Worm (Caenorhabditis elegans) whole organism, L4 larva: ENCODE results near the gene ttll-4.
A peak's percentile ranks its signal among the peaks of the same experiment; 100 is the strongest.

Experiments used
- F10B5.3 ChIP-seq: sonication (generic microtip); optimal IDR thresholded peaks from 2 replicates; lab custom pipeline; 2016; ENCODE audit warnings: mild to moderate bottlenecking, missing genetic modification characterization, missing compliant biosample characterization
- F26F4.8 ChIP-seq: fragments of 200-800 bp; sonication (Bioruptor generic); conservative IDR thresholded peaks from 2 replicates; pipeline ENCODE4 v1.3.6; 2022; ENCODE audit warnings: missing genetic modification characterization, missing compliant biosample characterization
- ZK337.2 ChIP-seq: fragments of 200-800 bp; sonication (Bioruptor generic); IDR thresholded peaks from 2 replicates; pipeline ENCODE4 v1.3.6; 2022; ENCODE audit warnings: missing genetic modification reagents, missing genetic modification characterization, missing compliant biosample characterization
- aha-1 ChIP-seq: fragments of 150-350 bp; peaks from one replicate; lab custom pipeline; 2014; ENCODE audit warnings: missing biosample characterization, missing genetic modification characterization
- aly-2 ChIP-seq: sonication (generic microtip); optimal IDR thresholded peaks from 2 replicates; lab custom pipeline; 2018; ENCODE audit warnings: missing biosample characterization, missing genetic modification characterization
- arid-1 ChIP-seq: fragments of 200-800 bp; sonication (Bioruptor generic); conservative IDR thresholded peaks from 2 replicates; pipeline ENCODE4 v1.3.6; 2022; ENCODE audit warnings: missing genetic modification reagents, missing genetic modification characterization, missing compliant biosample characterization
- attf-4 ChIP-seq: sonication (generic microtip); optimal IDR thresholded peaks from 3 replicates; lab custom pipeline; 2017; ENCODE audit warnings: missing biosample characterization, missing genetic modification characterization
- ceh-62 ChIP-seq: sonication (generic microtip); optimal IDR thresholded peaks from 2 replicates; lab custom pipeline; 2017; ENCODE audit warnings: missing biosample characterization, missing genetic modification characterization
- cey-2 ChIP-seq: sonication (generic microtip); optimal IDR thresholded peaks from 3 replicates; lab custom pipeline; 2017; ENCODE audit warnings: missing genetic modification characterization, mild to moderate bottlenecking, missing compliant biosample characterization, antibody characterized with exemption, borderline replicate concordance; ENCODE audit not compliant: insufficient read depth
- ctbp-1 ChIP-seq: fragments of 200-800 bp; sonication (Bioruptor generic); IDR thresholded peaks from 2 replicates; pipeline ENCODE4 v1.3.6; 2022; ENCODE audit warnings: missing genetic modification reagents, missing genetic modification characterization, missing compliant biosample characterization
- daf-16 ChIP-seq, 3 experiments: sonication (generic microtip); optimal IDR thresholded peaks; 2 replicates each; lab custom pipeline; 2016 to 2017; ENCODE audit warnings: missing genetic modification characterization in 3 of 3, missing genetic modification reagents in 3 of 3, mild to moderate bottlenecking in 2 of 3, missing compliant biosample characterization in 2 of 3, missing biosample characterization in 1 of 3, moderate library complexity in 1 of 3
- daf-19 ChIP-seq: fragments of 200-800 bp; sonication (Bioruptor generic); conservative IDR thresholded peaks from 2 replicates; pipeline ENCODE4 v1.3.6; 2022; ENCODE audit warnings: missing genetic modification characterization, missing compliant biosample characterization
- daf-8 ChIP-seq: fragments of 200-800 bp; sonication (Bioruptor generic); IDR thresholded peaks from 2 replicates; pipeline ENCODE4 v1.3.6; 2022; ENCODE audit warnings: missing genetic modification characterization, missing compliant biosample characterization
- gei-8 ChIP-seq: fragments of 200-800 bp; sonication (Bioruptor generic); optimal IDR thresholded peaks from 2 replicates; lab custom pipeline; 2018; ENCODE audit warnings: mild to moderate bottlenecking, missing genetic modification characterization, missing compliant biosample characterization
- jun-1 ChIP-seq: fragments of 150-350 bp; optimal IDR thresholded peaks from 2 replicates; lab custom pipeline; 2014; ENCODE audit warnings: missing biosample characterization, missing genetic modification reagents, missing genetic modification characterization
- lin-39 ChIP-seq: fragments of 150-350 bp; optimal IDR thresholded peaks from 2 replicates; lab custom pipeline; 2014; ENCODE audit warnings: missing biosample characterization, missing genetic modification reagents, missing genetic modification characterization
- lsy-2 ChIP-seq, 2 experiments: fragments of 150-350 bp in 1 of 2; sonication (generic microtip) in 1 of 2; optimal IDR thresholded peaks; 2 replicates each; lab custom pipeline; 2014 to 2017; ENCODE audit warnings: missing biosample characterization in 2 of 2, missing genetic modification characterization in 2 of 2
- madf-9 ChIP-seq: fragments of 200-800 bp; sonication (Bioruptor generic); conservative IDR thresholded peaks from 2 replicates; pipeline ENCODE4 v1.3.6; 2022; ENCODE audit warnings: missing genetic modification reagents, missing genetic modification characterization, missing compliant biosample characterization
- mdt-29 ChIP-seq: fragments of 200-800 bp; sonication (Bioruptor generic); IDR thresholded peaks from 2 replicates; pipeline ENCODE4 v1.3.6; 2022; ENCODE audit warnings: missing genetic modification reagents, missing genetic modification characterization, missing compliant biosample characterization
- mep-1 ChIP-seq: fragments of 150-350 bp; sonication (generic microtip); optimal IDR thresholded peaks from 3 replicates; lab custom pipeline; 2014; ENCODE audit warnings: missing biosample characterization, missing genetic modification characterization
- mxl-3 ChIP-seq: fragments of 200-800 bp; sonication (Bioruptor generic); optimal IDR thresholded peaks from 2 replicates; lab custom pipeline; 2018; ENCODE audit warnings: mild to moderate bottlenecking, missing genetic modification characterization, missing compliant biosample characterization
- nhr-10 ChIP-seq: fragments of 150-350 bp; optimal IDR thresholded peaks from 2 replicates; lab custom pipeline; 2014; ENCODE audit warnings: missing biosample characterization, missing genetic modification characterization
- nhr-102 ChIP-seq: sonication (generic microtip); optimal IDR thresholded peaks from 2 replicates; lab custom pipeline; 2016; ENCODE audit warnings: mild to moderate bottlenecking, missing genetic modification characterization, moderate library complexity, missing compliant biosample characterization
- nhr-28 ChIP-seq: fragments of 150-350 bp; optimal IDR thresholded peaks from 2 replicates; lab custom pipeline; 2014; ENCODE audit warnings: missing biosample characterization, missing genetic modification characterization
- nhr-41 ChIP-seq: fragments of 200-800 bp; sonication (Bioruptor generic); IDR thresholded peaks from 2 replicates; pipeline ENCODE4 v1.3.6; 2022; ENCODE audit warnings: missing genetic modification reagents, missing genetic modification characterization, missing compliant biosample characterization
- nhr-42 ChIP-seq: fragments of 200-800 bp; sonication (Bioruptor generic); IDR thresholded peaks from 2 replicates; pipeline ENCODE4 v1.3.6; 2022; ENCODE audit warnings: missing genetic modification characterization, missing compliant biosample characterization
- nhr-6 ChIP-seq: fragments of 150-350 bp; optimal IDR thresholded peaks from 2 replicates; lab custom pipeline; 2014; ENCODE audit warnings: missing biosample characterization, missing genetic modification characterization
- pha-4 ChIP-seq, 2 experiments: fragments of 150-350 bp in 1 of 2; fragments of 200-800 bp in 1 of 2; sonication (Bioruptor generic) in 1 of 2; IDR thresholded peaks in 1 of 2; optimal IDR thresholded peaks in 1 of 2; 2 replicates each; pipeline versions ENCODE4 v1.3.6 to Lab custom; 2014 to 2022; ENCODE audit warnings: missing genetic modification characterization in 2 of 2, missing genetic modification reagents in 2 of 2, missing biosample characterization in 1 of 2, missing compliant biosample characterization in 1 of 2
- snpc-1.2 ChIP-seq: fragments of 200-800 bp; sonication (Bioruptor generic); IDR thresholded peaks from 2 replicates; pipeline ENCODE4 v1.3.6; 2022; ENCODE audit warnings: missing genetic modification reagents, missing genetic modification characterization, missing compliant biosample characterization
- spr-1 ChIP-seq: sonication (generic microtip); optimal IDR thresholded peaks from 2 replicates; lab custom pipeline; 2016; ENCODE audit warnings: mild to moderate bottlenecking, missing genetic modification characterization, missing compliant biosample characterization
- tag-97 ChIP-seq: fragments of 200-800 bp; sonication (Bioruptor generic); IDR thresholded peaks from 2 replicates; pipeline ENCODE4 v1.3.6; 2022; ENCODE audit warnings: missing genetic modification characterization, missing compliant biosample characterization
- unc-130 ChIP-seq: sonication (generic microtip); optimal IDR thresholded peaks from 2 replicates; lab custom pipeline; 2016; ENCODE audit warnings: missing genetic modification reagents, missing genetic modification characterization, missing compliant biosample characterization
- unc-62 ChIP-seq, 3 experiments: fragments of 150-350 bp in 1 of 3; sonication (generic microtip); optimal IDR thresholded peaks in 2 of 3; peaks in 1 of 3; 1 replicate in 1 of 3; 2 replicates in 2 of 3; lab custom pipeline; 2014 to 2017; ENCODE audit warnings: missing biosample characterization in 3 of 3, missing genetic modification characterization in 3 of 3, missing genetic modification reagents in 3 of 3, missing genotype in 1 of 3
- zfp-3 ChIP-seq: fragments of 200-800 bp; sonication (Bioruptor generic); conservative IDR thresholded peaks from 2 replicates; pipeline ENCODE4 v1.3.6; 2022; ENCODE audit warnings: missing genetic modification reagents, missing genetic modification characterization, missing compliant biosample characterization
- ztf-11 ChIP-seq: fragments of 150-350 bp; optimal IDR thresholded peaks from 2 replicates; lab custom pipeline; 2014; ENCODE audit warnings: missing biosample characterization, missing genetic modification characterization
- ztf-7 ChIP-seq: fragments of 150-350 bp; optimal IDR thresholded peaks from 2 replicates; lab custom pipeline; 2014; ENCODE audit warnings: missing biosample characterization, missing genetic modification characterization

The ttll-4 gene

DNA sequence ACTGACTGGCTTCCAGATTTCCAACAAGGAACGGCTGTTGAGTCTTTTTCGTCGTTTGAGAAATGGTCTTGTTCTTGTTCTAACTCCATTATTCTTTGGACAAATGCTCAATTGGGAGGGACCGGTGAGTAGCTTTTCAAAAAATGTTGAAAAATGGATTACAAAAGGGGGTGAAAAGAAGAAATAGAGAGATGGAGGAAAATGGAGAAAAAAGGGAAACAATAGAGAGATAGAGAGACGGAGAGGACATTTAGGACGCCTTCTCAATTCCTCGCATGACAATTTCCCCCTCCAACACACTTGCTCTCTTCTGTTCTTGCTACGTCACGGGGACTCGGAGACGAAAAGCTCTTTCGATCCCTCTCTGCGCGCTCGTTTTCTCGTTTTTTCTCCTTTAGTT is 29.0 kb downstream of the ttll-4 start (continued):
- TF ChIP-seq cey-2 (tag; lab: Kevin White, UChicago) (no peak), ceh-62 (tag; lab: Kevin White, UChicago) (no peak)

DNA sequence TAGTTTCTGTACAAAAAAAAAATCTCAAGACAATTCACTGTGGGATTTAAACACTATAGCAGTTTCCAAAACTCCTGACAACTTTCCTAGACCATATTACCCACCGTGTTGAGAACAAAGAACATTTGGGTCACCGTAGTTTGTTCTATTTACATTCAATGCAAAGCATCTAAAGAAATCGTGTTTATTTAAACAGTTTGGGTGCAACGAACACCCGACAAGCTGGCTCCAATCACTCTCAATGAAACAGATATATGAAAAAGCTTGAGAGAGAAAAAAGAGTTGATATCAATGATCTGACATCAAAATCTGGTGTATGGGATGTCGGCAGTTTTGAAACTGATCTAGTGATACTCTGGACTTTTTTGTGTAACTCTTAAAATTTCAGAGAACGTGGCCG is 31.0 kb downstream of the ttll-4 start:
- TF ChIP-seq madf-9 (GFP tag; lab: Robert Waterston, UW) (no peak), ztf-11 (tag; lab: Kevin White, UChicago) (no peak), daf-16 (GFP tag; optimal IDR thresholded peaks at IDR 0.05; lab: Kevin White, UChicago) (peak in 1 of 2 experiments; percentile 21), daf-16 (tag; optimal IDR thresholded peaks at IDR 0.05; lab: Kevin White, UChicago) (no peak), daf-19 (GFP tag; lab: Robert Waterston, UW) (no peak), nhr-41 (GFP tag; lab: Robert Waterston, UW) (no peak), snpc-1.2 (GFP tag; lab: Robert Waterston, UW) (no peak), ctbp-1 (GFP tag; lab: Robert Waterston, UW) (no peak), zfp-3 (GFP tag; lab: Robert Waterston, UW) (no peak), ztf-7 (tag; lab: Kevin White, UChicago) (no peak), nhr-10 (tag; lab: Kevin White, UChicago) (no peak), lin-39 (tag; lab: Kevin White, UChicago) (no peak), attf-4 (tag; lab: Kevin White, UChicago) (no peak), jun-1 (no peak), pha-4 (GFP tag; IDR thresholded peaks at IDR 0.05; lab: Robert Waterston, UW) (no peak), pha-4 (tag; optimal IDR thresholded peaks at IDR 0.05; lab: Kevin White, UChicago) (peak; percentile 2), nhr-6 (tag; lab: Kevin White, UChicago) (no peak), lsy-2 (tag; optimal IDR thresholded peaks at IDR 0.05; lab: Kevin White, UChicago) (peak in 1 of 2 experiments; percentile 0), spr-1 (tag; lab: Kevin White, UChicago) (no peak), nhr-102 (tag; lab: Kevin White, UChicago) (no peak), gei-8 (GFP tag; lab: Kevin White, UChicago) (no peak), tag-97 (no peak)

DNA sequence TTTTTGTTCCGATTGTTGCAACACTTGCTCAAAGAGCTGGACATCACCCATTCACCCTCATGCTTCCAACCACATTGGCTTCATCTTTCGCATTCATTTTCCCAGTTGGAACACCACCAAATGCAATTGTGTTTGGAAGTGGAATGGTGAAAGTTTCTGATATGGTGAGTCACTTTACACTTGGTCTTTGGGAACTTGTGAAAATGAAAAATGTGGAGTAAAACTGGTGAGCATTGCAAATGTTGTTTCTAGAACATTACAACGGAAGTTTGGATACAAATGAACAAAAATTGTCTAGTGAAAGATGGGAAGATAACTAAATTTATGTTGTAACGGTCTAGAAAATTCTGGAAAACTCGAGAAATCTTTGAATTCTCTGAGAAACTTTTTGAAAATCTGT is 32.3 kb downstream of the ttll-4 start:
- TF ChIP-seq F10B5.3 (tag; lab: Kevin White, UChicago) (no peak), unc-62 (GFP tag; optimal IDR thresholded peaks at IDR 0.05 in 1 of 2; lab: Kevin White, UChicago) (peak in 1 of 2 experiments; percentile 83), unc-62 (tag; optimal IDR thresholded peaks at IDR 0.05; lab: Kevin White, UChicago) (no peak), arid-1 (no peak), unc-130 (no peak), daf-19 (GFP tag; lab: Robert Waterston, UW) (no peak), aha-1 (tag; lab: Kevin White, UChicago) (peak; percentile 90)

DNA sequence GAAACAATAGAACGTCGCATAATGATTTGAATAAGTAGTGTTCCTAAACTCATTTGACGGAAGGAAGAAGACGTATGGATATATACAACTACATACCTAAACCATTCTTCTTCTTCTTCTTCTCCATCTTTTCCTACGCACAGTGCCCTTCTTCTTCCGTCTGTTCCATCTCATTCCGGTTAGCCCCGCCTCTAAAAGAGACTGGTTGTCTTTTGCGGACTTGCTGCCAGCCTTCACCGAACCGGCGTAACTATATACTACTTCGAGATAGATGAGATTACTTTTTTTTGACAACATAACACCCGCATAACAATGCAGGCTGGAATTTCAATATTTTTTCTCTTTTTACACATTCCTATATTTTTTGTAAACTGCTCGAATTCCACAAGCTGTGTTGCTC is 36.4 kb downstream of the ttll-4 start, which contains the start of the genes K08E5.5 and mua-3:
Gene K08E5.5 (minus strand): TSS at position 101 of the 400 bp plus-strand sequence.
Gene mua-3 (plus strand): TSS at position 313 of the 400 bp plus-strand sequence.
- TF ChIP-seq F26F4.8 (GFP tag; lab: Robert Waterston, UW) = no peak
- no peak for TF ChIP-seq nhr-42
- TF ChIP-seq mep-1 (tag; lab: Kevin White, UChicago) = no peak
- TF ChIP-seq aly-2 (tag; lab: Kevin White, UChicago) = no peak
- TF ChIP-seq mdt-29 (GFP tag; lab: Robert Waterston, UW) = no peak
- TF ChIP-seq unc-62 (GFP tag; optimal IDR thresholded peaks at IDR 0.05 in 1 of 2; lab: Kevin White, UChicago) = peak in 1 of 2 experiments; percentile 38
- no peak for TF ChIP-seq unc-62 (tag; optimal IDR thresholded peaks at IDR 0.05; lab: Kevin White, UChicago)

DNA sequence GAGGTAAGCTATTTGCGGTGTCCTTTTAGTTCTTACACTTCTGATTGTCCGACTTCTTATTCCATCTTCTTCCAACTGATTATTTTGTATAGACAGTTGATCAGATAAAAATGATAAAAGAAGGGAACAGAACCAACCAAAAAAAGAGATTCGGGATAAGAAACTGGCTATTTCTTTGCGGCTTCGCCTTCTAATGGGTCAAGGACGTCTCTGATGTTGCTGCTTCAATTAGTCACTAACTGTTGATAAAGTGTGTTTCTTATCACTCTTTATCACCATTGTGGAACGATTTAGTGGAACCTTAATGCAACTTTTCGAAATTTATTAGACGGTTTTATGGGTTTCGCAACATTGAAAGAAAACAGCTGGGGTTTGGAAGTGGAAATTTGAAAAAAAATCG is 46.3 kb downstream of the ttll-4 start:
- 0 out of 2 replicates have a peak, but pooled peaks have one; percentile 34 for TF ChIP-seq ZK337.2
- peak; percentile 58 for TF ChIP-seq mxl-3 (GFP tag; lab: Kevin White, UChicago)
- peak; percentile 38 for TF ChIP-seq nhr-28 (tag; lab: Kevin White, UChicago)
- TF ChIP-seq daf-8 = no peak
- TF ChIP-seq, all 104 proteins: peak for 3
